Fruit fly (Drosophila melanogaster) Kc167 (cell line): ENCODE data around the gene CG2983.

Source experiments
- Myc ChIP-seq: fragments of >200 bp; optimal IDR thresholded peaks from 2 replicates; lab custom pipeline; 2017; ENCODE audit warnings: missing external identifiers
- Sin3A ChIP-seq: fragments of >200 bp; optimal IDR thresholded peaks from 2 replicates; lab custom pipeline; 2018; ENCODE audit warnings: missing external identifiers
- h ChIP-seq: fragments of >200 bp; optimal IDR thresholded peaks from 3 replicates; lab custom pipeline; 2018; ENCODE audit warnings: missing external identifiers
- insv ChIP-seq: fragments of >200 bp; optimal IDR thresholded peaks from 3 replicates; lab custom pipeline; 2018; ENCODE audit warnings: missing external identifiers

- TF ChIP-seq h (lab: Kevin White, UChicago) (no peak), insv (no peak), Myc (no peak), Sin3A (lab: Kevin White, UChicago) (no peak)
These were observed 41.5 kb downstream of the CG2983 start for dm6 chr2L:2888859-2889443.
